Worm (Caenorhabditis elegans) whole organism, young adult: Measurements from ENCODE around the gene F56F11.4.
"Not testable (repeated sequence)": the region's sequence is repeated elsewhere in the genome, so short reads cannot be mapped to it uniquely, and the experiment has no call there.

Source experiments
- B0019.2 ChIP-seq: fragments of 200-800 bp; sonication (Bioruptor generic); conservative IDR thresholded peaks from 2 replicates; pipeline ENCODE4 v1.3.6; 2022; ENCODE audit warnings: missing genetic modification reagents, missing genetic modification characterization, missing compliant biosample characterization
- B0261.1 ChIP-seq: sonication (generic microtip); optimal IDR thresholded peaks from 2 replicates; lab custom pipeline; 2016; ENCODE audit warnings: mild to moderate bottlenecking, missing genetic modification characterization, moderate library complexity, missing compliant biosample characterization
- B0336.3 ChIP-seq: fragments of 200-800 bp; sonication (Bioruptor generic); IDR thresholded peaks from 2 replicates; pipeline ENCODE4 v1.3.6; 2022; ENCODE audit warnings: missing genetic modification characterization, missing compliant biosample characterization
- C17E4.6 ChIP-seq: fragments of 200-800 bp; sonication (Bioruptor generic); IDR thresholded peaks from 2 replicates; pipeline ENCODE4 v1.3.6; 2022; ENCODE audit warnings: missing genetic modification reagents, missing genetic modification characterization, missing compliant biosample characterization
- F37B4.10 ChIP-seq: fragments of 200-800 bp; sonication (Bioruptor generic); IDR thresholded peaks from 2 replicates; pipeline ENCODE4 v1.3.6; 2022; ENCODE audit warnings: missing genetic modification characterization, missing compliant biosample characterization
- F57A8.1 ChIP-seq: fragments of 200-800 bp; sonication (Bioruptor generic); optimal IDR thresholded peaks from 2 replicates; lab custom pipeline; 2018; ENCODE audit warnings: mild to moderate bottlenecking, missing genetic modification characterization, moderate library complexity, missing compliant biosample characterization
- F57C9.4 ChIP-seq: sonication (generic microtip); optimal IDR thresholded peaks from 2 replicates; lab custom pipeline; 2017; ENCODE audit warnings: mild to moderate bottlenecking, missing genetic modification characterization, missing compliant biosample characterization
- T07F8.4 ChIP-seq: sonication (generic microtip); optimal IDR thresholded peaks from 2 replicates; lab custom pipeline; 2016; ENCODE audit warnings: mild to moderate bottlenecking, missing genetic modification characterization, moderate library complexity, missing compliant biosample characterization
- T26A5.8 ChIP-seq: sonication (generic microtip); optimal IDR thresholded peaks from 2 replicates; lab custom pipeline; 2016; ENCODE audit warnings: missing genetic modification characterization, missing compliant biosample characterization
- Y56A3A.18 ChIP-seq: fragments of 200-800 bp; sonication (Bioruptor generic); IDR thresholded peaks from 2 replicates; pipeline ENCODE4 v1.3.6; 2022; ENCODE audit warnings: missing genetic modification reagents, missing genetic modification characterization, missing compliant biosample characterization
- akir-1 ChIP-seq: fragments of 200-800 bp; sonication (Bioruptor generic); optimal IDR thresholded peaks from 2 replicates; lab custom pipeline; 2018; ENCODE audit warnings: mild to moderate bottlenecking, missing genetic modification characterization, moderate library complexity, missing compliant biosample characterization
- aptf-2 ChIP-seq: fragments of 200-800 bp; sonication (Bioruptor generic); conservative IDR thresholded peaks from 2 replicates; pipeline ENCODE4 v1.3.6; 2022; ENCODE audit warnings: missing genetic modification reagents, missing genetic modification characterization, missing compliant biosample characterization
- cebp-1 ChIP-seq, 2 experiments: fragments of 200-800 bp in 1 of 2; sonication (Bioruptor generic) in 1 of 2; sonication (generic microtip) in 1 of 2; IDR thresholded peaks in 1 of 2; optimal IDR thresholded peaks in 1 of 2; 2 replicates each; pipeline versions ENCODE4 v1.3.6 to Lab custom; 2017 to 2022; ENCODE audit warnings: missing compliant biosample characterization in 2 of 2, missing genetic modification characterization in 2 of 2, mild to moderate bottlenecking in 1 of 2, missing genetic modification reagents in 1 of 2, moderate library complexity in 1 of 2
- ceh-91 ChIP-seq: fragments of 200-800 bp; sonication (Bioruptor generic); IDR thresholded peaks from 2 replicates; pipeline ENCODE4 v1.3.6; 2022; ENCODE audit warnings: missing genetic modification reagents, missing genetic modification characterization, missing compliant biosample characterization
- dox-1 ChIP-seq: fragments of 200-800 bp; sonication (Bioruptor generic); IDR thresholded peaks from 2 replicates; pipeline ENCODE4 v1.3.6; 2022; ENCODE audit warnings: missing genetic modification reagents, missing genetic modification characterization, missing compliant biosample characterization
- dpl-1 ChIP-seq: fragments of 150-350 bp; optimal IDR thresholded peaks from 2 replicates; lab custom pipeline; 2014; ENCODE audit warnings: missing biosample characterization, missing genetic modification reagents, missing genetic modification characterization
- efl-1 ChIP-seq: fragments of 150-350 bp; optimal IDR thresholded peaks from 2 replicates; lab custom pipeline; 2014; ENCODE audit warnings: missing biosample characterization, missing genetic modification reagents, missing genetic modification characterization
- egrh-3 ChIP-seq: fragments of 200-800 bp; sonication (Bioruptor generic); IDR thresholded peaks from 2 replicates; pipeline ENCODE4 v1.3.6; 2022; ENCODE audit warnings: missing genetic modification reagents, missing genetic modification characterization, missing compliant biosample characterization
- ekl-4 ChIP-seq: fragments of 200-800 bp; sonication (Bioruptor generic); IDR thresholded peaks from 2 replicates; pipeline ENCODE4 v1.3.6; 2022; ENCODE audit warnings: missing genetic modification reagents, missing genetic modification characterization, missing compliant biosample characterization
- gei-17 ChIP-seq: fragments of 200-800 bp; sonication (Bioruptor generic); optimal IDR thresholded peaks from 2 replicates; lab custom pipeline; 2018; ENCODE audit warnings: mild to moderate bottlenecking, missing genetic modification characterization, missing compliant biosample characterization
- hmg-1.2 ChIP-seq: fragments of 200-800 bp; sonication (Bioruptor generic); IDR thresholded peaks from 2 replicates; pipeline ENCODE4 v1.3.6; 2022; ENCODE audit warnings: missing genetic modification reagents, missing genetic modification characterization, missing compliant biosample characterization
- let-526 ChIP-seq: fragments of 200-800 bp; sonication (Bioruptor generic); IDR thresholded peaks from 2 replicates; pipeline ENCODE4 v1.3.6; 2022; ENCODE audit warnings: missing genetic modification reagents, missing genetic modification characterization, missing compliant biosample characterization
- let-607 ChIP-seq, 2 experiments: fragments of 200-800 bp in 1 of 2; sonication (Bioruptor generic) in 1 of 2; sonication (generic microtip) in 1 of 2; optimal IDR thresholded peaks; 2 replicates each; lab custom pipeline; 2016 to 2018; ENCODE audit warnings: mild to moderate bottlenecking in 2 of 2, missing compliant biosample characterization in 2 of 2, missing genetic modification characterization in 2 of 2, moderate library complexity in 2 of 2, missing genotype in 1 of 2
- lin-40 ChIP-seq: sonication (generic microtip); optimal IDR thresholded peaks from 2 replicates; lab custom pipeline; 2016; ENCODE audit warnings: missing genetic modification characterization, mild to moderate bottlenecking, missing compliant biosample characterization, missing genotype, missing genetic modification reagents
- lsl-1 ChIP-seq: fragments of 200-800 bp; sonication (Bioruptor generic); optimal IDR thresholded peaks from 2 replicates; lab custom pipeline; 2018; ENCODE audit warnings: mild to moderate bottlenecking, missing genetic modification characterization, moderate library complexity, missing compliant biosample characterization
- mel-28 ChIP-seq: sonication (generic microtip); optimal IDR thresholded peaks from 2 replicates; lab custom pipeline; 2016; ENCODE audit warnings: borderline replicate concordance, mild to moderate bottlenecking, missing genetic modification characterization, missing compliant biosample characterization
- mes-4 ChIP-seq: sonication (generic microtip); optimal IDR thresholded peaks from 2 replicates; lab custom pipeline; 2016; ENCODE audit warnings: missing genotype, missing genetic modification characterization, missing compliant biosample characterization
- nfya-2 ChIP-seq: fragments of 200-800 bp; sonication (Bioruptor generic); IDR thresholded peaks from 2 replicates; pipeline ENCODE4 v1.3.6; 2022; ENCODE audit warnings: missing genetic modification reagents, missing genetic modification characterization, missing compliant biosample characterization
- nhr-27 ChIP-seq: fragments of 200-800 bp; sonication (Bioruptor generic); optimal IDR thresholded peaks from 2 replicates; lab custom pipeline; 2018; ENCODE audit warnings: mild to moderate bottlenecking, missing genetic modification characterization, moderate library complexity, missing compliant biosample characterization
- nhr-80 ChIP-seq: sonication (generic microtip); optimal IDR thresholded peaks from 2 replicates; lab custom pipeline; 2016; ENCODE audit warnings: missing genetic modification characterization, missing compliant biosample characterization
- rcor-1 ChIP-seq: fragments of 200-800 bp; sonication (Bioruptor generic); IDR thresholded peaks from 2 replicates; pipeline ENCODE4 v1.3.6; 2022; ENCODE audit warnings: missing genetic modification reagents, missing genetic modification characterization, missing compliant biosample characterization
- snpc-4 ChIP-seq, 5 experiments: fragments of 150-350 bp in 1 of 5; sonication (generic microtip) in 4 of 5; optimal IDR thresholded peaks; 2 replicates each; lab custom pipeline; 2014 to 2018; ENCODE audit warnings: missing genetic modification characterization in 5 of 5, missing biosample characterization in 3 of 5, antibody characterized with exemption in 2 of 5, mild to moderate bottlenecking in 2 of 5, missing compliant biosample characterization in 2 of 5, missing genotype in 2 of 5, moderate library complexity in 2 of 5, missing genetic modification reagents in 1 of 5
- unc-62 ChIP-seq: fragments of 150-350 bp; optimal IDR thresholded peaks from 2 replicates; lab custom pipeline; 2014; ENCODE audit warnings: missing biosample characterization, missing genetic modification reagents, missing genetic modification characterization
- zfh-2 ChIP-seq: fragments of 200-800 bp; sonication (Bioruptor generic); conservative IDR thresholded peaks from 2 replicates; pipeline ENCODE4 v1.3.6; 2022; ENCODE audit warnings: missing genetic modification reagents, missing genetic modification characterization, missing compliant biosample characterization
- ztf-22 ChIP-seq: fragments of 200-800 bp; sonication (Bioruptor generic); optimal IDR thresholded peaks from 2 replicates; lab custom pipeline; 2018; ENCODE audit warnings: mild to moderate bottlenecking, missing genetic modification characterization, moderate library complexity, missing compliant biosample characterization
- ztf-3 ChIP-seq: fragments of 200-800 bp; sonication (Bioruptor generic); optimal IDR thresholded peaks from 2 replicates; lab custom pipeline; 2018; ENCODE audit warnings: mild to moderate bottlenecking, missing genetic modification characterization, missing compliant biosample characterization

The F56F11.4 gene

DNA sequence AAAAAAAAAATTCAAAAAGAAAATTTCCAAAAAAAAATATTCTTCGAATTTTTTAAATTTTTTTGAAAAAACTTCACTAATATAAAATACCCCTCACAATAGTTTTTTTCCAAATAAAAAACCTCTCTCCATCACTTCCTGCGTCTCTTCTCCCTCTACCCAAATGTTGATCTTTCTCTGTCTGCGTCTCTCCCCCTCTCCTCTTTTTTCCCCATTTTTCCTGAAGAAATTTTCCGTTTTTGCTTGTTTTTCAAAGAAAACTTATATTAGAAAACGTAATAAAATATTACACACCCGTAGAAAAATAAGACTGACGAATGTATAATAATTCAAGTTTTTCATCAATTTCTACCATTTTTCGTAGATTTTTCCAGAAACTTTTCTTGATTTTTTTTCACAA, 25.1 kb downstream of the F56F11.4 start:
- TF ChIP-seq nfya-2 (GFP tag; lab: Robert Waterston, UW) (no peak), cebp-1 (GFP tag; IDR thresholded peaks at IDR 0.05; lab: Robert Waterston, UW) (no peak), cebp-1 (tag; optimal IDR thresholded peaks at IDR 0.05; lab: Kevin White, UChicago) (peak; percentile 2), hmg-1.2 (GFP tag; lab: Robert Waterston, UW) (peak; percentile 64; the same call in 1 of the 2 replicates), mel-28 (no peak), ztf-3 (no peak), lsl-1 (GFP tag; lab: Kevin White, UChicago) (no peak), nhr-80 (tag; lab: Kevin White, UChicago) (no peak), T07F8.4 (no peak), dpl-1 (GFP tag; lab: Kevin White, UChicago) (no peak), lin-40 (no peak)

DNA sequence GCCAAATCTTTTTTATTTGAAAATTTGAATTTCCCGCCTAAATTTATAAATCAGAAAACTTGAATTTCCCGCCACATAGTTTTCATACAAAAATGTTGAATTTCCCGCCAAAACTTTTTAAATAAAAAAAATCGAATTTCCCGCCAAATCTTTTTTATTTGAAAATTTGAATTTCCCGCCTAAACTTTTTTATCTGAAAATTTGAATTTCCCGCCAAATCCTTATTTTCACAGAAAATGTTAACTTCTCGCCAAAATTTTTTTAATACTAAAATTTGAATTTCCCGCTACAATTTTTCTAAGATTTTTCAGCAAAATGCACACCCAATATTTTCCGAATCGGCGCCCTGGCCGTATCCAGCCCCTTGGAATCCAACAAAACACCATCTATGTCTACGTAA, 26.0 kb downstream of the F56F11.4 start, which contains the start of gene F56F11.2:
Gene F56F11.2 (plus strand): TSS at position 301 of the 400 bp plus-strand sequence.
- TF ChIP-seq unc-62 (GFP tag; lab: Kevin White, UChicago); let-607 (tag; optimal IDR thresholded peaks at IDR 0.05; lab: Kevin White, UChicago); mes-4 (tag; lab: Kevin White, UChicago): not testable (repeated sequence)

DNA sequence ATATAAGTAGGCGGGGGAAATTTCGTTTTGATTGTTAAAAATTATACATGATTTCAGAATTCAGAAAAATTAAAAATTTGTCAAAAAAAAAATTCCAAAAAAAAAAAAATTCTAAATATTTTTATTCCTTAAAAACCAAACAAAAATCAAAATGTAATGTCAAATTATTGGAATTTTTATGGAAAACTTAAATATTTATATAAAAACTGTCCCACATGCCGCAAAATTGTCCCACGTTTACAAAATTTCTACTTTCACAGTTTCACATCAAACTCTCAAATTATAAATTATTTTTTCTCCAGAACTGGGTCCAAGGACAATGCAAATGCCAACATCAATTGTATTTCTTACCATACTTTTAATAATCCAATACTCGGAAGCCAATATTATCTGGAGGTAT, 35.4 kb downstream of the F56F11.4 start, which contains the start of gene F56F11.1:
Gene F56F11.1 (plus strand): TSS at position 301 of the 400 bp plus-strand sequence.
- TF ChIP-seq gei-17 (GFP tag; lab: Kevin White, UChicago) (no peak), nhr-27 (no peak), ztf-22 (no peak), aptf-2 (no peak)

DNA sequence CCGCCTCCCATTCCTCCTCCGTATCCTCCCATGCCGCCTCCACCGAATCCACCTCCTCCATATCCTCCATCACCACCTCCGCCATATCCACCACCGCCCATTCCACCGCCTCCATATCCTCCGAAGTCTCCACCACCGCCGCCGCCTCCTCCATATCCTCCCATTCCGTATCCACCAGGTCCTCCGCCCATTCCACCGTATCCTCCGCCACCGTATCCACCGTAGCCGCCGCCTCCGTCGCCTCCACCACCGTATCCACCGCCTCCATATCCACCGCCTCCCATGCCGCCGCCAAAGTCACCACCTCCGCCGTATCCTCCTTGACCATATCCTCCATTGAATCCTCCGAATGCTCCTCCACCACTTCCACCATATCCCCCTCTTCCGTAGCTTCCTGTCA, 43.7 kb downstream of the F56F11.4 start:
- peak; percentile 89 for TF ChIP-seq egrh-3
- TF ChIP-seq dox-1 (GFP tag; lab: Robert Waterston, UW) = 0 out of 2 replicates have a peak, but pooled peaks have one; percentile 16
- TF ChIP-seq C17E4.6 (GFP tag; lab: Robert Waterston, UW) = no peak
- peak; percentile 91 for TF ChIP-seq zfh-2

DNA sequence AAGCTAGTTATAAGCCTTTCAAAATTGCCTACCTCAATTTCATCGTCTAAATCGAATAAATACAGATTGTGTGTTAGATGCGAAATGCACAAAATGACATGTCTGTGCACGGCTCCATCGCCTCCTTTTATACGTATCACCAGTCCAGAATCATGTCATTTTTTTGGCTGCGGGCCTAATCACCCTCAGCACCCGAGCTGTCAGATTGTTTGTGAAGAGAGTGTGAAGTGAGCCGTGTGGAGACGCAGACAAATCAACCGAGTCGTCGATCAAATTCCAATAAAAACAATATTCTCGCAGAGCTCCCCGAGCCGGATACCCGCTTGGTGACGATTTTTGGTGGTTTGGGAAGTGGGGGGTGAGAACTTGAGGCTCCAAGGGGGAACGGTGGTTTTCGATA, 45.1 kb downstream of the F56F11.4 start, which contains the start of gene idpa-1:
Gene idpa-1 (minus strand): TSS at position 101 of the 400 bp plus-strand sequence.
- TF ChIP-seq rcor-1 (GFP tag; lab: Robert Waterston, UW) = no peak
- no peak for TF ChIP-seq efl-1 (GFP tag; lab: Kevin White, UChicago)
- no peak for TF ChIP-seq B0019.2 (GFP tag; lab: Robert Waterston, UW)
- TF ChIP-seq egrh-3 = no peak
- TF ChIP-seq ztf-3 = no peak

DNA sequence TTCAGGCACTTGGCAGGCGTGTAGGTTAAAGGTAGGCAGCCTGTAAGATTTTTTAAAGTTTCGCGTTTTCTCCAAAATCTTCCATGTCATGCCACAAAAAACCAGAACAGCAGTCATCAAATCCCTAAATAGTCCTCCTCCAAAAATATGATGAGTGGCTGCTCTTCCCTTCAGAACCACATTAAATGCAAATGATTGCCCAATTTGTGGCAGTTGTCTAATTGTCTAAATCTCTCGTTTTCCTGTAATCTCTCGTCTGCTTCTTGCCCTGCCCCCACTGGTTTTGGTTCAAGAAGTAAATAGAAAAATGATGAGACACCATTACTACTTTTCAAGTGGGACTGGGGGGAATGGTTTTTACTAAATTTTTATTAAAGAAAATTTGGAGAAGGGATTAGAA, 48.1 kb downstream of the F56F11.4 start:
- TF ChIP-seq hmg-1.2 (GFP tag; lab: Robert Waterston, UW) (peak; percentile 85), ekl-4 (GFP tag; lab: Robert Waterston, UW) (no peak)

DNA sequence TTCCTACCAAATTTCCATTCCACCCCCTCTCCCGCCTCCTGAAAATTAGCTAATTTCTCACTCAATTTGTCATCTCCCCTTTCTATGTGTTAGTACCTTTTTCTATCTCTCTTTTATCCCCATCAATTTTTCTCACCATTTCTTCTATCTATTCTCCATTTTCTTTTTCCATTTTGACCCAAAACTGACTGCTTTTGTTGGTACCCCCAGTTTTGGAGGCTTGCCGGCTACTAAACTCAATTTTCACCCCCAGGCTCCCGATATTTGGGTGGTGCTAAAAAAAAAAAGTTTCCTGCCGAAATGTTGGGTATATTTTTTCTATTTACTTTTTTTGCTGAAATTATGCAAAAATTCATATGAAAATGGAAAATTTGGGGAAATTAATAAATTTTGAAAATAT, 51.8 kb downstream of the F56F11.4 start:
- TF ChIP-seq cebp-1 (GFP tag; IDR thresholded peaks at IDR 0.05; lab: Robert Waterston, UW) (no peak), cebp-1 (tag; optimal IDR thresholded peaks at IDR 0.05; lab: Kevin White, UChicago) (no peak), ceh-91 (GFP tag; lab: Robert Waterston, UW) (no peak), let-526 (GFP tag; lab: Robert Waterston, UW) (no peak), B0261.1 (tag; lab: Kevin White, UChicago) (no peak), nfya-2 (GFP tag; lab: Robert Waterston, UW) (no peak), Y56A3A.18 (no peak), nhr-80 (tag; lab: Kevin White, UChicago) (no peak), F37B4.10 (GFP tag; lab: Robert Waterston, UW) (no peak), akir-1 (GFP tag; lab: Kevin White, UChicago) (no peak), F57A8.1 (GFP tag; lab: Kevin White, UChicago) (no peak), F57C9.4 (tag; lab: Kevin White, UChicago) (no peak), B0336.3 (GFP tag; lab: Robert Waterston, UW) (no peak), snpc-4 (GFP tag; optimal IDR thresholded peaks at IDR 0.05; lab: Kevin White, UChicago) (no peak), snpc-4 (tag; optimal IDR thresholded peaks at IDR 0.05; lab: Kevin White, UChicago) (no peak), T26A5.8 (tag; lab: Kevin White, UChicago) (no peak)
